Worm (Caenorhabditis elegans) whole organism, L1 larva: ENCODE measurements around the gene rla-2.

ENCODE experiments used
- elt-2 ChIP-seq: sonication (generic microtip); optimal IDR thresholded peaks from 2 replicates; lab custom pipeline; 2016; ENCODE audit warnings: missing genetic modification characterization, mild to moderate bottlenecking, inconsistent platforms, missing compliant biosample characterization, missing genetic modification reagents
- isw-1 ChIP-seq: fragments of 200-800 bp; sonication (Bioruptor generic); IDR thresholded peaks from 2 replicates; pipeline ENCODE4 v1.3.6; 2022; ENCODE audit warnings: missing genetic modification characterization, missing compliant biosample characterization
- lin-39 ChIP-seq: fragments of 150-350 bp; optimal IDR thresholded peaks from 2 replicates; lab custom pipeline; 2014; ENCODE audit warnings: missing biosample characterization, missing genetic modification reagents, missing genetic modification characterization
- lir-3 ChIP-seq: sonication (generic microtip); optimal IDR thresholded peaks from 2 replicates; lab custom pipeline; 2016; ENCODE audit warnings: mild to moderate bottlenecking, missing genetic modification characterization, moderate library complexity, missing compliant biosample characterization; ENCODE audit not compliant: poor library complexity
- lsy-2 ChIP-seq, 2 experiments: fragments of 150-350 bp; optimal IDR thresholded peaks; 2 replicates each; lab custom pipeline; 2014; ENCODE audit warnings: missing biosample characterization in 2 of 2, missing genetic modification characterization in 2 of 2
- mep-1 ChIP-seq: fragments of 150-350 bp; optimal IDR thresholded peaks from 2 replicates; lab custom pipeline; 2014; ENCODE audit warnings: missing biosample characterization, missing genetic modification characterization
- nhr-76 ChIP-seq: sonication (generic microtip); optimal IDR thresholded peaks from 2 replicates; lab custom pipeline; 2017; ENCODE audit warnings: missing biosample characterization, missing genetic modification characterization
- pag-3 ChIP-seq: sonication (generic microtip); optimal IDR thresholded peaks from 2 replicates; lab custom pipeline; 2017; ENCODE audit warnings: missing genetic modification characterization, mild to moderate bottlenecking, missing compliant biosample characterization, antibody characterized with exemption, borderline replicate concordance; ENCODE audit not compliant: insufficient read depth
- snpc-4 ChIP-seq: fragments of 150-350 bp; optimal IDR thresholded peaks from 2 replicates; lab custom pipeline; 2014; ENCODE audit warnings: missing biosample characterization, missing genetic modification characterization
- unc-62 ChIP-seq: fragments of 150-350 bp; optimal IDR thresholded peaks from 2 replicates; lab custom pipeline; 2014; ENCODE audit warnings: missing biosample characterization, missing genetic modification reagents, missing genetic modification characterization
- ztf-4 ChIP-seq: fragments of 150-350 bp; optimal IDR thresholded peaks from 2 replicates; lab custom pipeline; 2014; ENCODE audit warnings: missing biosample characterization, missing genetic modification characterization

DNA sequence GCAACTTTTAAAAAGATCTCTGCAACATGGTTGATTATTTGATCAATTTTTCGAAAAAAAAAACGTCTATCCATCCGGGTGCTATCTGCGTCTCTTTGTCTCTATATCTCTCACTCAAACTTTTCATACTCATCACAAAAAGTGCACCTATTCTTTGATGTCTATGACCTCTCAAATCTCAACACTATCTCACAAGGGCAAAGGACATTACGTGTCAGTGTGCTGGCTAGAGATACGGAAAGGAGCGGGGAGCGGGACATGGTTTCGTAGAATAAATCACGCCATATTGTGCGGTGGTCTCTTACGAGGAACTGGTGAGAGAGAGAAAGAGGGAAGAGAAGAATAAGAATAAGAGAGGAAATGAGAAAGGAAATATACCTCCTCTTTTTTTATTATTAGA lies 47.7 kb downstream of the rla-2 start:
- no peak for TF ChIP-seq pag-3 (tag; lab: Kevin White, UChicago)
- TF ChIP-seq snpc-4 (tag; lab: Kevin White, UChicago), result peak; percentile 46
- no peak for TF ChIP-seq lin-39 (tag; lab: Kevin White, UChicago)
- TF ChIP-seq isw-1 (GFP tag; lab: Robert Waterston, UW), result no peak
- no peak for TF ChIP-seq unc-62 (GFP tag; lab: Kevin White, UChicago)
- peak; percentile 35 to 73 for TF ChIP-seq lsy-2 (tag; optimal IDR thresholded peaks at IDR 0.05; lab: Kevin White, UChicago)
- no peak for TF ChIP-seq lir-3 (tag; lab: Kevin White, UChicago)
- TF ChIP-seq mep-1 (tag; lab: Kevin White, UChicago), result peak; percentile 88
- TF ChIP-seq elt-2, result peak; percentile 94
- no peak for TF ChIP-seq nhr-76 (tag; lab: Kevin White, UChicago)
- peak; percentile 72 for TF ChIP-seq ztf-4 (tag; lab: Kevin White, UChicago)
